Worm (Caenorhabditis elegans) whole organism, young adult: Measurements from ENCODE around the gene F54B8.1.
"Not testable (repeated sequence)": the region's sequence is repeated elsewhere in the genome, so short reads cannot be mapped to it uniquely, and the experiment has no call there.

Experiments
- F55B11.4 ChIP-seq: sonication (generic microtip); optimal IDR thresholded peaks from 2 replicates; lab custom pipeline; 2016; ENCODE audit warnings: missing compliant biosample characterization, missing genetic modification characterization, borderline replicate concordance; ENCODE audit not compliant: insufficient read depth
- K12H6.12 ChIP-seq: fragments of 200-800 bp; sonication (Bioruptor generic); optimal IDR thresholded peaks from 2 replicates; lab custom pipeline; 2018; ENCODE audit warnings: mild to moderate bottlenecking, missing genetic modification characterization, missing compliant biosample characterization
- T07F8.4 ChIP-seq: sonication (generic microtip); optimal IDR thresholded peaks from 2 replicates; lab custom pipeline; 2016; ENCODE audit warnings: mild to moderate bottlenecking, missing genetic modification characterization, moderate library complexity, missing compliant biosample characterization
- hlh-12 ChIP-seq: sonication (generic microtip); optimal IDR thresholded peaks from 2 replicates; lab custom pipeline; 2016; ENCODE audit warnings: missing genetic modification characterization, missing compliant biosample characterization
- lag-1 ChIP-seq: fragments of 200-800 bp; sonication (Bioruptor generic); IDR thresholded peaks from 2 replicates; pipeline ENCODE4 v1.3.6; 2022; ENCODE audit warnings: missing genetic modification reagents, missing genetic modification characterization, missing compliant biosample characterization
- lin-54 ChIP-seq: fragments of 200-800 bp; sonication (Bioruptor generic); optimal IDR thresholded peaks from 2 replicates; lab custom pipeline; 2018; ENCODE audit warnings: mild to moderate bottlenecking, missing genetic modification characterization, missing compliant biosample characterization
- sea-2 ChIP-seq: fragments of 200-800 bp; sonication (Bioruptor generic); IDR thresholded peaks from 2 replicates; pipeline ENCODE4 v1.3.6; 2022; ENCODE audit warnings: missing genetic modification characterization, missing compliant biosample characterization
- snpc-3.4 ChIP-seq: sonication (generic microtip); optimal IDR thresholded peaks from 2 replicates; lab custom pipeline; 2017; ENCODE audit warnings: missing genetic modification characterization, mild to moderate bottlenecking, missing compliant biosample characterization, antibody characterized with exemption, moderate library complexity, missing genotype, missing genetic modification reagents
- snpc-4 ChIP-seq, 5 experiments: fragments of 150-350 bp in 1 of 5; sonication (generic microtip) in 4 of 5; optimal IDR thresholded peaks; 2 replicates each; lab custom pipeline; 2014 to 2018; ENCODE audit warnings: missing genetic modification characterization in 5 of 5, missing biosample characterization in 3 of 5, antibody characterized with exemption in 2 of 5, mild to moderate bottlenecking in 2 of 5, missing compliant biosample characterization in 2 of 5, missing genotype in 2 of 5, moderate library complexity in 2 of 5, missing genetic modification reagents in 1 of 5
- unc-62 ChIP-seq: fragments of 150-350 bp; optimal IDR thresholded peaks from 2 replicates; lab custom pipeline; 2014; ENCODE audit warnings: missing biosample characterization, missing genetic modification reagents, missing genetic modification characterization

ce11 chrV:15807420-15807819 lies 3.1 kb upstream of the F54B8.1 start, which contains the start of gene srsx-38:
- TF ChIP-seq lag-1 (GFP tag; lab: Robert Waterston, UW); T07F8.4 (tag; lab: Kevin White, UChicago); K12H6.12 (tag; lab: Kevin White, UChicago); lin-54; sea-2 (GFP tag; lab: Robert Waterston, UW); unc-62; snpc-3.4 (tag; lab: Kevin White, UChicago); snpc-4 (GFP tag; optimal IDR thresholded peaks at IDR 0.05; lab: Kevin White, UChicago); snpc-4 (tag; optimal IDR thresholded peaks at IDR 0.05; lab: Kevin White, UChicago); F55B11.4; hlh-12 (tag; lab: Kevin White, UChicago): not testable (repeated sequence)
